Worm (Caenorhabditis elegans) whole organism, midembryonic: ENCODE data around the gene sru-44.

Experiments used
- T22C8.4 ChIP-seq: fragments of 200-800 bp; sonication (Bioruptor generic); IDR thresholded peaks from 2 replicates; pipeline ENCODE4 v1.3.6; 2022; ENCODE audit warnings: missing genetic modification characterization, missing compliant biosample characterization
- flt-1 ChIP-seq: fragments of 200-800 bp; sonication (Bioruptor generic); IDR thresholded peaks from 2 replicates; pipeline ENCODE4 v1.3.6; 2022; ENCODE audit warnings: missing genetic modification characterization, missing compliant biosample characterization
- med-1 ChIP-seq: sonication (generic microtip); optimal IDR thresholded peaks from 2 replicates; lab custom pipeline; 2017; ENCODE audit warnings: missing genetic modification characterization, mild to moderate bottlenecking, missing compliant biosample characterization, antibody characterized with exemption, missing genetic modification reagents; ENCODE audit not compliant: insufficient read depth
- ref-1 ChIP-seq: fragments of 200-800 bp; sonication (Bioruptor generic); conservative IDR thresholded peaks from 2 replicates; pipeline ENCODE4 v1.3.6; 2022; ENCODE audit warnings: missing genetic modification reagents, missing genetic modification characterization, missing compliant biosample characterization
- tab-1 ChIP-seq: fragments of 200-800 bp; sonication (Bioruptor generic); IDR thresholded peaks from 2 replicates; pipeline ENCODE4 v1.3.6; 2022; ENCODE audit warnings: missing genetic modification characterization, missing compliant biosample characterization
- ztf-29 ChIP-seq: fragments of 200-800 bp; sonication (Bioruptor generic); IDR thresholded peaks from 2 replicates; pipeline ENCODE4 v1.3.6; 2022; ENCODE audit warnings: missing genetic modification reagents, missing genetic modification characterization, missing compliant biosample characterization

- TF ChIP-seq flt-1 (no peak), T22C8.4 (no peak), med-1 (no peak), ref-1 (GFP tag; lab: Robert Waterston, UW) (no peak), tab-1 (no peak), ztf-29 (GFP tag; lab: Robert Waterston, UW) (no peak)
Observed at ce11 chrV:16458714-16459113, 9.0 kb downstream of the sru-44 start, which contains the start of gene str-15.
